Worm (Caenorhabditis elegans): ENCODE data around the gene mth-1.
A peak's percentile ranks its signal among the peaks of the same experiment; 100 is the strongest.

Gene mth-1

DNA sequence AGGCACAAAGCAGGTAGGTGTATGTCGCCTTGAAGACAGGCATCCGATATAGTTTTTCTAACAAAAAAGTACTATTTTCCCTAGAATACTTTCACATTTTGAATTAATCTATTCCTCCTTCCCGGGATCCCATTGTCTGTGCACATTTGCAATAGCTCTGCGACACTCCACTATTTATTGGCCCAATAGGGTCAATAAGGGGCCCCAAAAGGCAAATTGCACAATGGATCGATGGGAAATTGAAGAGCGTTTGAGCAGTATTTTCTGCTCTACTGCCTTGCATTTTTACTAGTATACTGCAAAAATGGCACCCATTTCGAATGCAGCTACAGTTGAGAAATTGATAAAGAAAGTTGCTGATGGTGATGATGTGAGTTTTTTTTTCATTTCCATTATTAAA, 21.2 kb downstream of the mth-1 start, which contains the start of gene R03H10.11:
Gene R03H10.11 (plus strand): TSS at position 301 of the 400 bp plus-strand sequence.
- TF ChIP-seq ama-1 (optimal IDR thresholded peaks at IDR 0.05) (no peak), zag-1 (tag; optimal IDR thresholded peaks at IDR 0.05) (no peak), sma-9 (GFP tag; optimal IDR thresholded peaks at IDR 0.05) (no peak), sma-9 (tag; optimal IDR thresholded peaks at IDR 0.05) (no peak), nhr-10 (tag; optimal IDR thresholded peaks at IDR 0.05) (no peak), nhr-23 (tag; optimal IDR thresholded peaks at IDR 0.05) (no peak), unc-39 (tag; optimal IDR thresholded peaks at IDR 0.05) (no peak), nhr-21 (tag; optimal IDR thresholded peaks at IDR 0.05) (no peak), dmd-4 (tag; optimal IDR thresholded peaks at IDR 0.05) (no peak), aly-2 (tag; optimal IDR thresholded peaks at IDR 0.05) (no peak), lsy-2 (tag; optimal IDR thresholded peaks at IDR 0.05) (no peak), nhr-129 (tag; optimal IDR thresholded peaks at IDR 0.05) (no peak), C34F6.9 (tag; optimal IDR thresholded peaks at IDR 0.05) (no peak), lin-11 (tag; optimal IDR thresholded peaks at IDR 0.05) (no peak), elt-3 (tag; optimal IDR thresholded peaks at IDR 0.05) (no peak), blmp-1 (tag; optimal IDR thresholded peaks at IDR 0.05; ENCODE audit: insufficient read depth) (no peak), unc-62 (GFP tag; optimal IDR thresholded peaks at IDR 0.05) (no peak), nhr-12 (tag; optimal IDR thresholded peaks at IDR 0.05) (no peak), snpc-4 (tag; optimal IDR thresholded peaks at IDR 0.05) (no peak), nhr-11 (tag; optimal IDR thresholded peaks at IDR 0.05) (no peak)

DNA sequence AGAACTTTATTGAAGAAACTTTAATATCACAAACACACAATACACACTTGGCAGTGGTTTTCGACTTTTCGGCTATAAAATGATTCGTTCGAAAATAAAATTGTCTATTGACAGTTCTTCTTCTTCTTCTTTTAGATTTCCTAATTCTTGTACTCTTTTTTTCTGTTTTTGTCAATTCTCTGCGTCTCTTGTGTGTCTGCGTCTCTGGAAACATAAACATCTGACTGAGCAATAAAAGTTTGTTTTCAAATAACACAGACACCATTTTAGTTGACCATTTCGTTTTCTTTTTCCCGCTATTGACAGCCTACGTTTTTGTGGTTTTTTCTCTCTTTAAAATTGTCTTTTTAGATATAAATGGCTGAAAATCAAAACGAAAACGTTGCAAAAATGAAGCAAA, 23.7 kb downstream of the mth-1 start, which contains the start of gene R03H10.1:
Gene R03H10.1 (plus strand): TSS at position 352 of the 400 bp plus-strand sequence.
- TF ChIP-seq unc-39 (tag; optimal IDR thresholded peaks at IDR 0.05): no peak

DNA sequence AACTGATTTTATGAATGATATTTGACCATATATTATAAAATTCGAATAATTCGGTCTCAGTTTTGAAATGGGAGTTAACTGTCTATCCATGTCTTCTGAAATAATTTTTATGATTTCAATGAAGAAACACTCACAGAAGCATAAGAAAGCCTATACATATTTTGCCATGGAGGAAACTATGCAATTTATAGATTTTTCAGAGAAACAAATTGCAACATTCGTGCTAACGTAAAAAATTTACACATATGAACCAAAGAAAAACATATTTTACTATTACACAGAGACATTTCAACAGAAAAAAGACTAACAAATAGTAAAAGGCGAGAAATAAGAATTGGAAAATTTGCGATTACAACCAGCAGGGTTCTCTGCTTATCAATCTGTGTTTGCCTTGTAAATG, 24.7 kb downstream of the mth-1 start, which contains the start of gene R03H10.7:
Gene R03H10.7 (minus strand): TSS at position 101 of the 400 bp plus-strand sequence.
- no peak for TF ChIP-seq nhr-12 (tag; optimal IDR thresholded peaks at IDR 0.05)
- TF ChIP-seq dmd-4 (tag; optimal IDR thresholded peaks at IDR 0.05): no peak
- TF ChIP-seq peb-1 (tag; optimal IDR thresholded peaks at IDR 0.05): no peak
- TF ChIP-seq mab-5 (tag; optimal IDR thresholded peaks at IDR 0.05): no peak
- TF ChIP-seq sma-3 (GFP tag; optimal IDR thresholded peaks at IDR 0.05): no peak
- no peak for TF ChIP-seq unc-55 (GFP tag; optimal IDR thresholded peaks at IDR 0.05)
- no peak for TF ChIP-seq lsy-2 (tag; optimal IDR thresholded peaks at IDR 0.05)
- no peak for TF ChIP-seq nhr-21 (tag; optimal IDR thresholded peaks at IDR 0.05)
- TF ChIP-seq nhr-6 (tag; optimal IDR thresholded peaks at IDR 0.05): no peak
- no peak for TF ChIP-seq aly-2 (tag; optimal IDR thresholded peaks at IDR 0.05)
- TF ChIP-seq unc-62 (GFP tag; optimal IDR thresholded peaks at IDR 0.05): no peak
- TF ChIP-seq ceh-82 (tag; optimal IDR thresholded peaks at IDR 0.05): no peak
- TF ChIP-seq crh-2 (tag; optimal IDR thresholded peaks at IDR 0.05): no peak
- no peak for TF ChIP-seq nhr-237 (tag; optimal IDR thresholded peaks at IDR 0.05)
- no peak for TF ChIP-seq fos-1 (tag; optimal IDR thresholded peaks at IDR 0.05)
- TF ChIP-seq gmeb-1 (tag; optimal IDR thresholded peaks at IDR 0.05): no peak
- no peak for TF ChIP-seq egl-27 (tag; optimal IDR thresholded peaks at IDR 0.05)
- no peak for TF ChIP-seq ZK546.5 (tag; optimal IDR thresholded peaks at IDR 0.05)
- no peak for TF ChIP-seq blmp-1 (tag; optimal IDR thresholded peaks at IDR 0.05; ENCODE audit: insufficient read depth)

DNA sequence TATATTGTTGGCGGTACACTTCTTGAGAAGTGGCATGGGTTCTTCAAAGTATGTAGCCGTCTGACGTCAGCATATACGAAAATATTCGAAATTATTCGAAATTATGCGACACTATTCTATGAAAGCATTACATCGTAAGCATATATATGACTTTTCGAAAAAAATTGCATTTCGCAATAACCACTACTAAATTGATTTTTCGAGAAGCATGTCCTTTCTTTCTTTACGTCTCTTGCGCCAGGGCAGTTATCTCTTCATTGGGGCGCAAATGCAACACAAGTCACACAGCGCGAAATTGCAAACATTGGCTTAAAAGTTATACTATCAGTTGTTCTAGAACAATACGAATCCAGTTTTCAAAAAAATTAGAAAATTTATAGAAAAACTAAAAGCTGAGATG, 29.7 kb downstream of the mth-1 start:
- TF ChIP-seq nhr-10 (tag; optimal IDR thresholded peaks at IDR 0.05) (no peak), C34F6.9 (tag; optimal IDR thresholded peaks at IDR 0.05) (peak; percentile 38), sma-9 (GFP tag; optimal IDR thresholded peaks at IDR 0.05) (no peak), sma-9 (tag; optimal IDR thresholded peaks at IDR 0.05) (no peak), fos-1 (tag; optimal IDR thresholded peaks at IDR 0.05) (no peak), blmp-1 (tag; optimal IDR thresholded peaks at IDR 0.05; ENCODE audit: insufficient read depth) (no peak), unc-55 (GFP tag; optimal IDR thresholded peaks at IDR 0.05) (peak; percentile 34)

DNA sequence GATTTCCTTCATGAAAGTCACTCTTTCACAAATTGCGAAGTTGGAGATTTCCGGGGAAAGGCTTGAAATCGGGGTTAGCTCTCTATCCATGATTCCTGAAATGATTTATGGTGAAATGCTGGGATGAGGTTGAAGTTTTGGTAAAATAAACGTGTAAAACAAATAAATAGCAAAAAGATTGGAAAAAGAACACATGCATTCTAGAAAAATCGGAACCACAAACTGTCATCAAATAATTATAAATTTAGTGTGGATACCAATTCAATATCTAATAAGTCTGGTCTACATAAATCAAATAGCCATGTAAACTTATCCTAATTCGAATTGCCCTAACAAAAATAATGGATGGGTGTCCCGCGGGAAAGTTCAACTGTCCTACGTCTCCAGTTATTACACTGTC, 30.2 kb downstream of the mth-1 start, which contains the start of gene R03H10.6:
Gene R03H10.6 (minus strand): TSS at position 101 of the 400 bp plus-strand sequence.
- TF ChIP-seq ztf-1 (GFP tag; conservative IDR thresholded peaks at IDR 0.05): no peak
- no peak for TF ChIP-seq lsy-2 (tag; optimal IDR thresholded peaks at IDR 0.05)
- no peak for TF ChIP-seq nhr-237 (tag; optimal IDR thresholded peaks at IDR 0.05)
- TF ChIP-seq nhr-25 (tag; optimal IDR thresholded peaks at IDR 0.05): no peak
- TF ChIP-seq unc-62 (GFP tag; optimal IDR thresholded peaks at IDR 0.05): no peak
- TF ChIP-seq elt-3 (tag; optimal IDR thresholded peaks at IDR 0.05): no peak
- no peak for TF ChIP-seq nhr-10 (tag; optimal IDR thresholded peaks at IDR 0.05)
- TF ChIP-seq unc-55 (GFP tag; optimal IDR thresholded peaks at IDR 0.05): no peak
- no peak for TF ChIP-seq lin-39 (tag; optimal IDR thresholded peaks at IDR 0.05)
- no peak for TF ChIP-seq mdl-1 (tag; optimal IDR thresholded peaks at IDR 0.05)
- no peak for TF ChIP-seq sma-9 (GFP tag; optimal IDR thresholded peaks at IDR 0.05)
- TF ChIP-seq sma-9 (tag; optimal IDR thresholded peaks at IDR 0.05): no peak
- TF ChIP-seq nhr-129 (tag; optimal IDR thresholded peaks at IDR 0.05): no peak
- no peak for TF ChIP-seq nhr-6 (tag; optimal IDR thresholded peaks at IDR 0.05)
- no peak for TF ChIP-seq R02D3.7 (tag; optimal IDR thresholded peaks at IDR 0.05)
- no peak for TF ChIP-seq ama-1 (optimal IDR thresholded peaks at IDR 0.05)

Measured in whole organism, L2 larva.